Fruit fly (Drosophila melanogaster) S2 (cell line): ENCODE results near the gene GstD2.
A peak's percentile ranks its signal among the peaks of the same experiment; 100 is the strongest.

Source experiments
- CG8478 ChIP-seq: fragments of >200 bp; optimal IDR thresholded peaks from 2 replicates; lab custom pipeline; 2018
- CTCF ChIP-seq, 2 experiments: fragments of >200 bp; optimal IDR thresholded peaks; 2 replicates each; lab custom pipeline; 2018

Gene GstD2

DNA sequence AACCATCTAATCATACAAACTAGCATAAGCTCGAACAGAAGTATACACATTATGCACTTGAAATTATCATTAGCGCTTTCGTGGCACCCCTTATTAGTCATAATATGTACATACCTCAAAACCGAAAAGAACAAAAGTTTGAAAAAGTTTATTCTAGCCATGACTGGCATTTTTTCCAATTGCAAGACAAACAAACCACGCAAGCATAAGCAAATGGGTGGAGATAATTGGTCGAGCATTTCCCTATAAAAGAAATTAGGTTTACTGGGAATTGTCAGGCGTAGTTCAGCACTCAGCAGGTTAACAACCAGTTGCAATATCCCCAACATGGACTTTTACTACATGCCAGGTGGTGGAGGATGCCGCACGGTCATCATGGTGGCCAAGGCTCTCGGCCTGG, at the start of gene GstD2:
Gene GstD2 (plus strand): TSS at position 301 of the 400 bp plus-strand sequence.
- TF ChIP-seq CTCF (optimal IDR thresholded peaks at IDR 0.05; lab: Kevin White, UChicago) (no peak), CG8478 (no peak)

- TF ChIP-seq CG8478: no peak
- no peak for TF ChIP-seq CTCF (optimal IDR thresholded peaks at IDR 0.05; lab: Kevin White, UChicago)
Measured at dm6 chr3R:12323221-12323620, 48.5 kb upstream of the GstD2 start, which contains the start of gene CG10013. CG10013 (plus strand) TSS chr3R:12323521.

DNA sequence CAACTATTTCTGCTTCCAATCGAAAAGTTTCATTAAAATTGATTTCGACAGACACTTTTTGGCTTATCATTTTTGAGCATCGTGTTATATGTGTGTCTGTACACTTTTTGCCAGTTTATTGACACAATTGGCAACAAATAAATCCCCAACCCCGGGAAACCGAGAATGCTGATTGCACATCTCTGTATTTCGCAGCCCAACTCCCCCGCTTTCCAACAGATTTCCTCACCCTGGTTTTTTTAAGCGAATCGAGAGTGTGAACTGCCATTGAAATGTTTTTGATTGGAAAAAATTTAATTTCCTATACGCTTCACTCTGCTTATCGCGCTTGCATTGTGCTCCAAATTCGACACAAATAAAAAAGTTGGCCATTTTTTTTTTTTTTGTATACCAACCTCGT, 44.9 kb upstream of the GstD2 start:
- TF ChIP-seq CG8478 (no peak), CTCF (optimal IDR thresholded peaks at IDR 0.05; lab: Kevin White, UChicago) (no peak)

DNA sequence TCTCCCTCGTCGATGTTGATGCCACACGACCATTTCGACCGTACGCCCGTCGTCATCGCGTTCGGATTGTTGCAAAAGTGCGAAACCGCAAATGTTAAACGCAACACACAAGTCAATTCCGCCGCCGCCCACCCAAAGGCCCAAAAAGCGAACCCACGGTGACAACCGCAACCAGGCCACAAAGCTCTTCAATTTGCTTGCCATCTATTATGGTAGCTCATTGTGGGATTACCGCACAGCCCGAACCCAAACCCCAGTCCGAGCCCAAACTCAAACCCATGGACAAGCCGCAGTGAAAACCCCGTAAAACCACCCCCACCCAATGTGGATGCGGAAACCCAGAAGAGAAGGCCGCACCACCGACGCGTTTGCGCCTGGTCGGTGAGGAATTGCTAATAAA, 41.9 kb upstream of the GstD2 start:
- TF ChIP-seq CTCF (optimal IDR thresholded peaks at IDR 0.05; lab: Kevin White, UChicago) (no peak), CG8478 (no peak)

dm6 chr3R:12341374-12341773, 30.4 kb upstream of the GstD2 start, which contains the start of gene Sgsf:
Sgsf (plus strand) TSS chr3R:12341674.
- no peak for TF ChIP-seq CG8478
- no peak for TF ChIP-seq CTCF (optimal IDR thresholded peaks at IDR 0.05; lab: Kevin White, UChicago)

DNA sequence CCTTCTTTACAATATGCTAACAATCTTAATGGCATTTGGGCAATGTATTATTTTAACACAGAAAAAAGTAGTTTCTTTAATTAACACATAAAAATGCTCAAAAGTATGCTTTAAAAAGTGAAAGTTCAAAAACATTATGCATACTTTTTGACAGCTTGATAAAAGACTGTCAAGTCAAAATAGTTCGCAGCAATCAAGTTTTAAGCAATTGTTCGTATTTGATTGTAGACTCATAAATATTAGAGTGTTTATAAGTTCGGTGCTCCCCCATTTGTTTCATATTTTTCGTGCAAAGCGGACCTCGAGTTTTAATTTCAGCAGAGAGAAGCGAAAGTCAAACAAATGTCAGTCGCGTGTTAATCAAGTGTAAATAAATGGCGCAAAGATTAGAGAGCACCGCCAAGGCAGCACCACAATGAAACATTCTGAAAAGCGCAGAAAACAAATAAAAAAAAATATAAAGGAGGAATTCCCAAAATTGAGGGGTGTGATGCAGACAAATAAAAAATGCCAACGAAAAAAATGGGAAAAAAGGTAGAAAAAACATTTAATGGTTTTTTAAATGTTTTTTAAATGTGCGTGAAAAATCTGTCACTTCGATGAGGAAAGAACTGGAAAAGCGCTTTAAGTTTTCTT, 26.7 kb upstream of the GstD2 start:
- no peak for TF ChIP-seq CG8478
- TF ChIP-seq CTCF (optimal IDR thresholded peaks at IDR 0.05; lab: Kevin White, UChicago): no peak

DNA sequence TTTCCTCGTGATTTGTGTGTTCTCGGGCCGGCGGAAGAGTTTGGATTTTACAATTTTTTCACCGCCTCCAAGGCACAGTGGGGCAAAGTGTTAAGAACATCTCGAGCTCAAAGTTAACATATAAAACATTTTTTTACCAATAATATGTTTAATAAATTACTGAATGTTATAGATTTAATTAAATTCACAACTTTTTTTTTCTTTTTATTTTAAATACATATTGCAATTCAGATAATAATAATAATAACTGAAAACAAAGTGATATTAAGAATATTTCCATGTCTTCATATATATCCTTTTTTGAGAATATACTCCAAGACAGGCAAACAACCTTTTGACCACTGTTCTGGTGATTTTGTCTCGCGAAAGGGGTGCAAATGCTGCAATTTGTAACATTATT, 25.8 kb upstream of the GstD2 start:
- TF ChIP-seq CTCF (optimal IDR thresholded peaks at IDR 0.05; lab: Kevin White, UChicago): no peak
- no peak for TF ChIP-seq CG8478

DNA sequence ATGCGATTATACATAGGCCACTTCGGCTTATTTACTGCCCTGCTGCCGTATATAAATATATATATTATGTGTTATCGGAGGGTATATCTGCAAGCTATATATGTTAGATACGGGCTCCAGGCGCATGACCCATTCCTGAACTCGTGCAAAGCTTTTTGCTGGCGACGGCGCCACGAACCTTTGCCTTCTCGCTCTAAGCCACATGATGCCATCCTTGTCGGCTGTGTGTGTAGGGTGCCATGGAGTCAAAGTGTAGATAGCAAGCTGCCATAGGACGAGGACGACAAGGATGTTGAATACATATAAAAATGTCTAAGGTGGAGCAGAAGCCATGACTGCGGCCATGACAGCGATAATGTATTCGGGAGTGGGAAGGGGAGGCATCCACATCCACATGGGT, 24.1 kb upstream of the GstD2 start:
- TF ChIP-seq CG8478 (no peak), CTCF (optimal IDR thresholded peaks at IDR 0.05; lab: Kevin White, UChicago) (no peak)

DNA sequence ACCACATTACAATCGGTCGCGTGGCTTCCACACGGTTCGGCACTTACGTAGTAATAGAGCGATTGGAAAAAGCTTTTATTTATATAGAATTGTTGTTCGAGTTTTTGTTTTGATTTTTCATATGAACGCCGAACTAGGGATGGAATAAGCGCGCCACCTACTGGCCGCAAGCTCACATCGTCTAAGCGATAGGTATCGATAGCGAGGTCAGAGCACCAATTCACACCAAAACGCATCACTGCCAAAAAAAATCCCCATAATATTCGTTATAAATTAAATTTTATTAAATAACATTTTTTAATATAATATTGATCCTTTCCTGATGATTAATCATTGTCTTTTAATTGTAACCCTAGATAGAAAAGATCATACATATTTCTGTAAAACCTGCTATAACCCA, 21.3 kb upstream of the GstD2 start, which contains the start of gene CG10038:
Gene CG10038 (minus strand): TSS at position 148 of the 400 bp plus-strand sequence.
- TF ChIP-seq CG8478: no peak
- TF ChIP-seq CTCF (optimal IDR thresholded peaks at IDR 0.05; lab: Kevin White, UChicago): peak; percentile 57 to 85

DNA sequence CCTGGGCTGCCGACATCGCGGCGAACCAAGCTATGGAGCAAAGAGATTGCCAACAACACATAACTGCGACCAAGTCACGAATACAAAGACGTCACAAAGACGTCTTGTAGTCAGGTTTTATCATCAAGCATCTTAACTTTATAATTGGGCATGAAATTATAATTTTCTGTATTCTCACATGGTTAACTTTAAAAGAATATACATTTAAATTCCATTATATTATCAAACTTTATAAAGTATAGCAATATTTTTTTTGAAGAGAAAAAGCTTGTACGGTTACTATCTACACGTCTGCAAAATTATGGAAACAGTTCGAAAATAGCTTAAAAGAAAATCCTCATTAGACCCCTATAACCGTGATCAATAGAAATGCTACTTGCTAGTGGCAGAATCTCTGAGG, 19.8 kb upstream of the GstD2 start, which contains the start of gene CG10041:
Gene CG10041 (minus strand): TSS at position 101 of the 400 bp plus-strand sequence.
- TF ChIP-seq CTCF (optimal IDR thresholded peaks at IDR 0.05; lab: Kevin White, UChicago): no peak
- no peak for TF ChIP-seq CG8478

dm6 chr3R:12356044-12356443, 15.7 kb upstream of the GstD2 start, which contains the start of gene MBD-R2:
MBD-R2 (minus strand) TSS chr3R:12356265.
- TF ChIP-seq CG8478 (no peak), CTCF (optimal IDR thresholded peaks at IDR 0.05; lab: Kevin White, UChicago) (peak in 1 of 2 experiments; percentile 29)

- TF ChIP-seq CG8478 (no peak), CTCF (optimal IDR thresholded peaks at IDR 0.05; lab: Kevin White, UChicago) (no peak)
Measured at dm6 chr3R:12359837-12360236, 11.9 kb upstream of the GstD2 start, which contains the start of gene CG4115. CG4115 (plus strand) TSS chr3R:12360008.

DNA sequence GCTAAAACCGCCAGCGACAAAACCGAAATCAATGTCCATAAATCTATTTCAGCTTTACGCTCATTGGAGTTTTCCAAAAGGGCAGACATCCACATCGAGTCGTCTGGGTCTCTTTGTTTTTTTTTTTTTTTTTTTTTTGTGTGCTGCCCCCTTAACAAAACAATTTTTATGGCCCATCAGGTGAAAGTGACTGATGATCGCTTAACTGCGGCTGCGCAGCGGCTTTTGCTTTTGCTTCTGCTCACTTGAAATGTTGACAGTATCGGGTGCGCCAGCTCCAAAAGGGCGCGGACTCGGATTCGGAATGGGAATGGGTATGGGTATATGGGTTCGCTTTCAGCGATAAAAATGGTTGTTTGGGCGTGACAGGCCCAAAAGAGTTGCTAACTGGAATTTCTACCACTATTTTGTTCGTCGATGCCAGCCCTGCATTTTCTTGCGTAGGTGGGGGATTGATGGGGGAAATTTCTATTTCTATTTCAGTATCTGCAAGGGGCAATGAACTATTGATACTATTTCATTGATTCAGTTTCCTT, 9.7 kb upstream of the GstD2 start:
- TF ChIP-seq CG8478: no peak
- TF ChIP-seq CTCF (optimal IDR thresholded peaks at IDR 0.05; lab: Kevin White, UChicago): no peak

DNA sequence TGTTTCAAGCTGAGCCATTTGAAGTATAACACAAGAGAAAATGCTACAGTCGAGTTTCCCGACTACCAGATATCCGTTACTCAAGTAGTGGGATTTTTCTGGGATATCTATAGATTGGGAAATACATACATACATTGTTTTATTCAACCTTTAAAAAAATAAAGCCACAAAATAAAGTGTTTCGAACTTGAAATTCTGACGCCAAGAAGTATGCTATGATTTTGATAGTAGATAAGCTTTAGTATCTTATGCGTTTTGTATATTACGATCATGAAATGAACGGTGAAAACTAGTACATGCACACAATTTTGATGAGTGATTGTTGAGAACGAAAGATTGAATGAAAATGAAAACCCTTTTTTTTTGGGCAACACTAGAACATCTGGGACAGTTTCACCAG, 8.2 kb upstream of the GstD2 start:
- TF ChIP-seq CTCF (optimal IDR thresholded peaks at IDR 0.05; lab: Kevin White, UChicago) (no peak), CG8478 (no peak)

dm6 chr3R:12364580-12364979, 7.2 kb upstream of the GstD2 start, which contains the start of gene Tim17a1:
Tim17a1 (minus strand) TSS chr3R:12364680.
- TF ChIP-seq CTCF (optimal IDR thresholded peaks at IDR 0.05; lab: Kevin White, UChicago) (no peak), CG8478 (no peak)

dm6 chr3R:12365264-12365840, 6.4 kb upstream of the GstD2 start, which contains the start of gene GstD10:
GstD10 (minus strand) TSS chr3R:12365735.
- TF ChIP-seq CG8478 (no peak), CTCF (optimal IDR thresholded peaks at IDR 0.05; lab: Kevin White, UChicago) (no peak)
